Worm (Caenorhabditis elegans): Measurements from ENCODE around the gene C33A11.2.

DNA sequence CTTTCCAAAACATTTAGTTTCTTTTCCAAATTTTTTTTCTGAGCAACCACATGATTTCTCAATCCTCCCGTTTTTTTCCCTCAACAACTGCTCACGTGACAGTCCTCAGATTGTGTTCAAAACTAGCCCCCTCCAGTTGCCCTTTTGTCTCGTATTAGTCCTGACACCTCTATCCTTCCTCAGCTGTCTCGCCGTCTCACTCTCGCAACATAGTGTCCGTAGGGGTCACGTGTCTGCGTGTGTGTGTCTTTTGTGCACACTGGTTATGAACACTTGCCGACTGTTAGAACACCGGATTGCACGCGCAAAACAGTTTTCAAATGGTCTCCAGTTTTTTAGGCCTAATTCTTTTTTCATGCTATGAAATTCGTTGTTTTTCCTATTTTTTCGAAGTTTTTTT, 557 bp upstream of the C33A11.2 start:
- TF ChIP-seq ztf-11 (tag; optimal IDR thresholded peaks at IDR 0.05) (no peak), snpc-4 (tag; optimal IDR thresholded peaks at IDR 0.05) (no peak), mep-1 (tag; optimal IDR thresholded peaks at IDR 0.05) (peak; percentile 71), elt-1 (tag; optimal IDR thresholded peaks at IDR 0.05; ENCODE audit: borderline replicate concordance, insufficient read depth) (no peak), nhr-76 (tag; optimal IDR thresholded peaks at IDR 0.05) (no peak), sptf-1 (tag; optimal IDR thresholded peaks at IDR 0.05) (peak; percentile 51), tbx-8 (GFP tag; optimal IDR thresholded peaks at IDR 0.05) (no peak), nhr-28 (tag; optimal IDR thresholded peaks at IDR 0.05) (no peak), mls-2 (tag; optimal IDR thresholded peaks at IDR 0.05) (peak; percentile 21)
